Fruit fly (Drosophila melanogaster): ENCODE results near the gene TBC1D5.

TBC1D5 gene

dm6 chr3R:13273462-13273861 is 1.7 kb upstream of the TBC1D5 start (continued):
- TF ChIP-seq CG11504 (tag; optimal IDR thresholded peaks at IDR 0.05) = no peak
- TF ChIP-seq CG3065 (GFP tag; optimal IDR thresholded peaks at IDR 0.05) = no peak
- no peak for TF ChIP-seq CG11085 (GFP tag; IDR thresholded peaks at IDR 0.05)
- no peak for TF ChIP-seq CG10431 (GFP tag; optimal IDR thresholded peaks at IDR 0.05)
- TF ChIP-seq chm (GFP tag; IDR thresholded peaks at IDR 0.05) = no peak
- no peak for TF ChIP-seq Adf1 (GFP tag; IDR thresholded peaks at IDR 0.05)
- no peak for TF ChIP-seq pan (optimal IDR thresholded peaks at IDR 0.05)
- no peak for TF ChIP-seq pan (GFP tag; optimal IDR thresholded peaks at IDR 0.05 in 1 of 2, IDR thresholded peaks at IDR 0.05 in 1 of 2)
- TF ChIP-seq Hr78 (GFP tag; optimal IDR thresholded peaks at IDR 0.05) = no peak
- no peak for TF ChIP-seq pzg (GFP tag; optimal IDR thresholded peaks at IDR 0.05)
- TF ChIP-seq YL-1 (GFP tag; optimal IDR thresholded peaks at IDR 0.05) = no peak
- no peak for TF ChIP-seq Dp (GFP tag; optimal IDR thresholded peaks at IDR 0.05)
- no peak for TF ChIP-seq CG4854 (GFP tag; optimal IDR thresholded peaks at IDR 0.05)
- TF ChIP-seq oc (tag; optimal IDR thresholded peaks at IDR 0.05) = peak; percentile 57
- TF ChIP-seq nerfin-1 (tag; optimal IDR thresholded peaks at IDR 0.05) = no peak
- no peak for TF ChIP-seq fd64A (GFP tag; optimal IDR thresholded peaks at IDR 0.05)
- no peak for TF ChIP-seq CG13123 (GFP tag; optimal IDR thresholded peaks at IDR 0.05)
- TF ChIP-seq CG9876 (GFP tag; optimal IDR thresholded peaks at IDR 0.05) = no peak
- TF ChIP-seq Nf-YB (GFP tag; optimal IDR thresholded peaks at IDR 0.05) = no peak
- TF ChIP-seq CG2712 (tag; optimal IDR thresholded peaks at IDR 0.05) = no peak
- peak; percentile 10 for TF ChIP-seq lab (GFP tag; optimal IDR thresholded peaks at IDR 0.05)
- no peak for TF ChIP-seq CG42726 (GFP tag; IDR thresholded peaks at IDR 0.05; ENCODE audit: partially characterized antibody)
- TF ChIP-seq odd (GFP tag; optimal IDR thresholded peaks at IDR 0.05) = no peak
- TF ChIP-seq ro (GFP tag; IDR thresholded peaks at IDR 0.05) = no peak
- TF ChIP-seq nerfin-2 (GFP tag; IDR thresholded peaks at IDR 0.05; ENCODE audit: partially characterized antibody) = no peak
- TF ChIP-seq Gug (GFP tag; IDR thresholded peaks at IDR 0.05) = no peak
- peak; percentile 63 for TF ChIP-seq sd (tag; optimal IDR thresholded peaks at IDR 0.05)
- TF ChIP-seq Antp (GFP tag; optimal IDR thresholded peaks at IDR 0.05) = no peak
- TF ChIP-seq CG4730 (GFP tag; IDR thresholded peaks at IDR 0.05) = no peak
- TF ChIP-seq Med (GFP tag) = peak; percentile 8
- TF ChIP-seq ftz-f1 (GFP tag; optimal IDR thresholded peaks at IDR 0.05) = peak; percentile 30
- TF ChIP-seq CG2875 (GFP tag; optimal IDR thresholded peaks at IDR 0.05) = no peak
- no peak for TF ChIP-seq Lim3 (GFP tag; IDR thresholded peaks at IDR 0.05)
- no peak for TF ChIP-seq slou (GFP tag; optimal IDR thresholded peaks at IDR 0.05)
- TF ChIP-seq her (GFP tag; optimal IDR thresholded peaks at IDR 0.05) = no peak
- no peak for TF ChIP-seq CG1602 (GFP tag; optimal IDR thresholded peaks at IDR 0.05)
- no peak for TF ChIP-seq Max (GFP tag; optimal IDR thresholded peaks at IDR 0.05)
- TF ChIP-seq Ravus (GFP tag; IDR thresholded peaks at IDR 0.05) = no peak
- no peak for TF ChIP-seq br (optimal IDR thresholded peaks at IDR 0.05)
- peak in 1 of 2 experiments; percentile 94 for TF ChIP-seq Eip74EF (GFP tag; optimal IDR thresholded peaks at IDR 0.05)
- no peak for TF ChIP-seq CG10267 (tag; optimal IDR thresholded peaks at IDR 0.05)
- TF ChIP-seq D19A (tag; optimal IDR thresholded peaks at IDR 0.05) = no peak
- no peak for TF ChIP-seq ewg (GFP tag; optimal IDR thresholded peaks at IDR 0.05)
- TF ChIP-seq CG1529 (GFP tag; optimal IDR thresholded peaks at IDR 0.05) = no peak
- TF ChIP-seq abd-A (tag; optimal IDR thresholded peaks at IDR 0.05) = no peak
- no peak for TF ChIP-seq HmgZ (tag; optimal IDR thresholded peaks at IDR 0.05)
- TF ChIP-seq CG7987 (GFP tag; optimal IDR thresholded peaks at IDR 0.05) = no peak
- TF ChIP-seq mirr (GFP tag; optimal IDR thresholded peaks at IDR 0.05) = peak; percentile 33
- TF ChIP-seq CG13287 (GFP tag; IDR thresholded peaks at IDR 0.05; ENCODE audit: partially characterized antibody) = peak; percentile 27; the same call in 1 of the 2 replicates
- no peak for TF ChIP-seq zen (tag; optimal IDR thresholded peaks at IDR 0.05)
- no peak for TF ChIP-seq hb (GFP tag; IDR thresholded peaks at IDR 0.05; ENCODE audit: partially characterized antibody)

Data from whole organism, embryonic.